Worm (Caenorhabditis elegans) whole organism, early embryonic: ENCODE data around the gene EGAP9.3.

Experiments
- B0310.2 ChIP-seq: sonication (generic microtip); optimal IDR thresholded peaks from 2 replicates; lab custom pipeline; 2016; ENCODE audit warnings: mild to moderate bottlenecking, missing genetic modification characterization, missing compliant biosample characterization
- ama-1 ChIP-seq: fragments of 150-350 bp; optimal IDR thresholded peaks from 2 replicates; lab custom pipeline; 2014
- ceh-13 ChIP-seq: fragments of 200-800 bp; sonication (Bioruptor generic); optimal IDR thresholded peaks from 2 replicates; lab custom pipeline; 2018; ENCODE audit warnings: mild to moderate bottlenecking, missing genetic modification characterization, missing compliant biosample characterization
- ceh-36 ChIP-seq: sonication (generic microtip); optimal IDR thresholded peaks from 2 replicates; lab custom pipeline; 2016; ENCODE audit warnings: missing genetic modification characterization, inconsistent platforms, missing compliant biosample characterization
- ets-7 ChIP-seq: sonication (generic microtip); optimal IDR thresholded peaks from 2 replicates; lab custom pipeline; 2016; ENCODE audit warnings: missing genotype, missing genetic modification characterization, missing compliant biosample characterization
- flt-1 ChIP-seq: fragments of 200-800 bp; sonication (Bioruptor generic); IDR thresholded peaks from 2 replicates; pipeline ENCODE4 v1.3.6; 2022; ENCODE audit warnings: missing genetic modification characterization, missing compliant biosample characterization
- hmbx-1 ChIP-seq: sonication (generic microtip); optimal IDR thresholded peaks from 2 replicates; lab custom pipeline; 2016; ENCODE audit warnings: mild to moderate bottlenecking, missing genetic modification characterization, missing compliant biosample characterization
- hmg-4 ChIP-seq: fragments of 200-800 bp; sonication (Bioruptor generic); optimal IDR thresholded peaks from 2 replicates; lab custom pipeline; 2018; ENCODE audit warnings: mild to moderate bottlenecking, missing genetic modification characterization, missing compliant biosample characterization
- hnd-1 ChIP-seq: sonication (generic microtip); optimal IDR thresholded peaks from 2 replicates; lab custom pipeline; 2016; ENCODE audit warnings: missing genetic modification characterization, missing compliant biosample characterization
- pes-1 ChIP-seq: fragments of 200-800 bp; sonication (Bioruptor generic); IDR thresholded peaks from 2 replicates; pipeline ENCODE4 v1.3.6; 2022; ENCODE audit warnings: missing genetic modification reagents, missing genetic modification characterization, missing compliant biosample characterization
- scrt-1 ChIP-seq: fragments of 200-800 bp; sonication (Bioruptor generic); IDR thresholded peaks from 2 replicates; pipeline ENCODE4 v1.3.6; 2022; ENCODE audit warnings: missing genetic modification characterization, missing compliant biosample characterization
- sea-1 ChIP-seq: fragments of 200-800 bp; sonication (Bioruptor generic); conservative IDR thresholded peaks from 2 replicates; pipeline ENCODE4 v1.3.6; 2022; ENCODE audit warnings: missing genetic modification characterization, missing compliant biosample characterization
- tbx-11 ChIP-seq: fragments of 200-800 bp; sonication (Bioruptor generic); IDR thresholded peaks from 2 replicates; pipeline ENCODE4 v1.3.6; 2022; ENCODE audit warnings: missing genetic modification characterization, missing compliant biosample characterization
- tra-4 ChIP-seq: sonication (generic microtip); optimal IDR thresholded peaks from 2 replicates; lab custom pipeline; 2017; ENCODE audit warnings: missing genetic modification characterization, missing compliant biosample characterization

DNA sequence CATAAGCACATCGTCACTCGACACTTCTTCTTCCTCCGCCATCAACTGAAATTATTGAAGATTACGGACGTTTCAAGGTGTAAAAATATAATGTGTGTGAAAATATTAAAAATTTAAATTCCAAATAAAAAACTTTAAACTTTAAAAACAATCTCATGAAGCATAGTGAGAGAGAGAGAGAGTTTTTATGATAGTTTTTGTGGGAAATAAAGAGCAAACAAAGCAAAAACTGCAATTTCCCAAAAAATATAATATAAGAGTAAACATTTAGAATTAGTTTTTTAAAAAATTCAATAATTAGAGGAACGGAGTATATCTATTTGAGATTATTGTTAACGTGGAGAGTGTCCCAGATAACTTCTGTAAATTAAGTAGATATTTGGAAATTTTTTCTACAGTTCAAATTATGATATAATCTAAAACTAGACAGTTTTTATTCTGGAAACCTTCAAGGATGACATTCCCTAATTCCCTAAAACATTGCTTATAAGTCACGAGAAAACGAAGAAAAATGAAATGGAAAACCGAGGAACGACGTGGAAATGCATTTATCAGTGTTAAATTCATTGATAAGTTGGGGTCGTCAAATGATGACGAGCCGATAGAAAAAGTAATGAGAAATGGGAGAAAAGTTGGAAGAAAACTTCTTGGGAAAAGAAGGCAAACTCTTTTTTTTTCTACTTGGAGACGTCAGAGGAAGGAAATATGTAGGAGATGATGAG lies 33.3 kb downstream of the EGAP9.3 start, which contains the start of gene dre-1:
- TF ChIP-seq tbx-11: no peak
- TF ChIP-seq B0310.2 (tag; lab: Kevin White, UChicago): no peak
- no peak for TF ChIP-seq pes-1 (GFP tag; lab: Robert Waterston, UW)
- no peak for TF ChIP-seq ama-1 (lab: Kevin White, UChicago)
- TF ChIP-seq scrt-1 (GFP tag; lab: Robert Waterston, UW): no peak
- no peak for TF ChIP-seq ets-7 (tag; lab: Kevin White, UChicago)
- TF ChIP-seq ceh-36 (tag; lab: Kevin White, UChicago): no peak
- TF ChIP-seq flt-1 (GFP tag; lab: Robert Waterston, UW): no peak
- TF ChIP-seq hmbx-1 (tag; lab: Kevin White, UChicago): no peak
- TF ChIP-seq tra-4: no peak
- TF ChIP-seq sea-1: no peak
- TF ChIP-seq hnd-1 (tag; lab: Kevin White, UChicago): no peak
- TF ChIP-seq ceh-13 (GFP tag; lab: Kevin White, UChicago): no peak
- TF ChIP-seq hmg-4 (GFP tag; lab: Kevin White, UChicago): no peak
